Worm (Caenorhabditis elegans) whole organism, young adult: Measurements from ENCODE around the gene col-129.

ENCODE experiments used
- B0336.3 ChIP-seq: fragments of 200-800 bp; sonication (Bioruptor generic); IDR thresholded peaks from 2 replicates; pipeline ENCODE4 v1.3.6; 2022; ENCODE audit warnings: missing genetic modification characterization, missing compliant biosample characterization
- ZK185.1 ChIP-seq: sonication (generic microtip); optimal IDR thresholded peaks from 2 replicates; lab custom pipeline; 2016; ENCODE audit warnings: mild to moderate bottlenecking, missing genetic modification characterization, missing compliant biosample characterization; ENCODE audit not compliant: poor library complexity, severe bottlenecking
- ama-1 ChIP-seq, 3 experiments: fragments of 150-350 bp in 1 of 3; sonication (generic microtip) in 2 of 3; optimal IDR thresholded peaks; 2 replicates each; lab custom pipeline; 2014 to 2018; ENCODE audit warnings: missing biosample characterization in 2 of 3, missing genetic modification characterization in 2 of 3, missing genetic modification reagents in 2 of 3
- aptf-2 ChIP-seq: fragments of 200-800 bp; sonication (Bioruptor generic); conservative IDR thresholded peaks from 2 replicates; pipeline ENCODE4 v1.3.6; 2022; ENCODE audit warnings: missing genetic modification reagents, missing genetic modification characterization, missing compliant biosample characterization
- cebp-2 ChIP-seq: fragments of 200-800 bp; sonication (Bioruptor generic); IDR thresholded peaks from 2 replicates; pipeline ENCODE4 v1.3.6; 2022; ENCODE audit warnings: missing genetic modification characterization, missing compliant biosample characterization
- dpl-1 ChIP-seq: fragments of 150-350 bp; optimal IDR thresholded peaks from 2 replicates; lab custom pipeline; 2014; ENCODE audit warnings: missing biosample characterization, missing genetic modification reagents, missing genetic modification characterization
- lag-1 ChIP-seq: fragments of 200-800 bp; sonication (Bioruptor generic); IDR thresholded peaks from 2 replicates; pipeline ENCODE4 v1.3.6; 2022; ENCODE audit warnings: missing genetic modification reagents, missing genetic modification characterization, missing compliant biosample characterization
- nhr-120 ChIP-seq: fragments of 200-800 bp; sonication (Bioruptor generic); IDR thresholded peaks from 2 replicates; pipeline ENCODE4 v1.3.6; 2022; ENCODE audit warnings: missing genetic modification characterization, missing compliant biosample characterization
- nhr-80 ChIP-seq: sonication (generic microtip); optimal IDR thresholded peaks from 2 replicates; lab custom pipeline; 2016; ENCODE audit warnings: missing genetic modification characterization, missing compliant biosample characterization
- repo-1 ChIP-seq: sonication (generic microtip); optimal IDR thresholded peaks from 2 replicates; lab custom pipeline; 2017; ENCODE audit warnings: mild to moderate bottlenecking, missing genetic modification characterization, missing compliant biosample characterization
- snpc-1.3 ChIP-seq: sonication (generic microtip); optimal IDR thresholded peaks from 2 replicates; lab custom pipeline; 2017; ENCODE audit warnings: missing genetic modification characterization, mild to moderate bottlenecking, missing compliant biosample characterization, antibody characterized with exemption, moderate library complexity, missing genotype, missing genetic modification reagents; ENCODE audit not compliant: insufficient read depth
- tbx-9 ChIP-seq: sonication (generic microtip); optimal IDR thresholded peaks from 2 replicates; lab custom pipeline; 2016; ENCODE audit warnings: borderline replicate concordance, missing genetic modification characterization, inconsistent platforms, missing compliant biosample characterization
- unc-130 ChIP-seq: sonication (generic microtip); optimal IDR thresholded peaks from 2 replicates; lab custom pipeline; 2016; ENCODE audit warnings: missing genetic modification reagents, missing genetic modification characterization, missing compliant biosample characterization
- ztf-18 ChIP-seq: sonication (generic microtip); optimal IDR thresholded peaks from 2 replicates; lab custom pipeline; 2016; ENCODE audit warnings: missing genotype, mild to moderate bottlenecking, missing genetic modification characterization, missing compliant biosample characterization

DNA sequence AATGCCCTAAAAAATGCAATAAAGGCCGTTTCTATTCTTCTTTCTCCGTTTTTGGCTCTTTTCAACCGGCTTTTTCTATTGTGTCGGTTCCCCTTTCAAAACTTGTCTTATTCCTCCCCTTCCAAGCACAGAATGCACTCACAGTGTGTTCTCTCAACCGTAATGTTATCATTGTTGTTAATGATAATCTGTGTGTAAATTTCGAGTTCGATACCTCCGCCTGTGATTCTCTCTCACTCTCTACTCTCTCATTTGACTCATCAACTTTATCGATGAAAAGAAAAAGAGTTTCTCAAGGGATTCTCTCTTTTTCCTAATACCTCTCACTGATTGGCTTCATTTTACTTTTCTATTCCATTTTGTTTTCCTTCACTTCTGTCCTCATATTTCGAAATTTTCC is 18.5 kb upstream of the col-129 start:
- TF ChIP-seq unc-130 (GFP tag; lab: Kevin White, UChicago) (no peak), ama-1 (optimal IDR thresholded peaks at IDR 0.05; lab: Kevin White, UChicago) (no peak), ama-1 (GFP tag; optimal IDR thresholded peaks at IDR 0.05; lab: Kevin White, UChicago) (no peak), tbx-9 (tag; lab: Kevin White, UChicago) (no peak), B0336.3 (GFP tag; lab: Robert Waterston, UW) (no peak), nhr-80 (tag; lab: Kevin White, UChicago) (peak; percentile 67), snpc-1.3 (tag; lab: Kevin White, UChicago) (no peak), ZK185.1 (tag; lab: Kevin White, UChicago) (no peak), aptf-2 (GFP tag; lab: Robert Waterston, UW) (no peak), nhr-120 (GFP tag; lab: Robert Waterston, UW) (no peak), lag-1 (GFP tag; lab: Robert Waterston, UW) (no peak), dpl-1 (GFP tag; lab: Kevin White, UChicago) (no peak), cebp-2 (GFP tag; lab: Robert Waterston, UW) (0 out of 2 replicates have a peak, but pooled peaks have one; percentile 10), ztf-18 (no peak), repo-1 (tag; lab: Kevin White, UChicago) (no peak)
